Worm (Caenorhabditis elegans) whole organism, mixed stage, embryonic: ENCODE data around the gene F41E6.7.

Experiments
- elt-1 ChIP-seq: sonication (generic microtip); optimal IDR thresholded peaks from 2 replicates; lab custom pipeline; 2017; ENCODE audit warnings: missing genetic modification characterization, mild to moderate bottlenecking, missing compliant biosample characterization, antibody characterized with exemption, moderate library complexity, borderline replicate concordance; ENCODE audit not compliant: insufficient read depth
- elt-3 ChIP-seq: fragments of 150-350 bp; optimal IDR thresholded peaks from 2 replicates; lab custom pipeline; 2014; ENCODE audit warnings: missing biosample characterization, missing genetic modification characterization
- snpc-4 ChIP-seq: fragments of 150-350 bp; optimal IDR thresholded peaks from 2 replicates; lab custom pipeline; 2014; ENCODE audit warnings: missing biosample characterization, missing genetic modification characterization
- unc-39 ChIP-seq: fragments of 150-350 bp; optimal IDR thresholded peaks from 2 replicates; lab custom pipeline; 2014; ENCODE audit warnings: missing biosample characterization, missing genetic modification characterization

ce11 chrV:8594105-8594964 is 4.8 kb downstream of the F41E6.7 start, which contains the start of gene tag-196:
- TF ChIP-seq elt-3 (tag; lab: Kevin White, UChicago) = no peak
- TF ChIP-seq unc-39 = no peak
- TF ChIP-seq snpc-4 (tag; lab: Kevin White, UChicago) = no peak
- TF ChIP-seq elt-1 = no peak
